Worm (Caenorhabditis elegans) whole organism, L3 larva: ENCODE results near the gene T12A2.3.

Source experiments
- aly-2 ChIP-seq: fragments of 150-350 bp; optimal IDR thresholded peaks from 2 replicates; lab custom pipeline; 2014; ENCODE audit warnings: missing biosample characterization, missing genetic modification characterization
- egl-27 ChIP-seq: sonication (generic microtip); optimal IDR thresholded peaks from 4 replicates; lab custom pipeline; 2017; ENCODE audit warnings: missing biosample characterization, missing genetic modification reagents, missing genetic modification characterization
- fkh-10 ChIP-seq: sonication (generic microtip); optimal IDR thresholded peaks from 2 replicates; lab custom pipeline; 2017; ENCODE audit warnings: missing biosample characterization, missing genetic modification reagents, missing genetic modification characterization
- fos-1 ChIP-seq: fragments of 150-350 bp; optimal IDR thresholded peaks from 2 replicates; lab custom pipeline; 2014; ENCODE audit warnings: missing biosample characterization, missing genetic modification characterization
- nhr-12 ChIP-seq: fragments of 150-350 bp; optimal IDR thresholded peaks from 2 replicates; lab custom pipeline; 2014; ENCODE audit warnings: missing biosample characterization, missing genetic modification characterization
- nhr-76 ChIP-seq: fragments of 150-350 bp; sonication (generic microtip); optimal IDR thresholded peaks from 5 replicates; lab custom pipeline; 2014; ENCODE audit warnings: missing biosample characterization, missing genetic modification characterization
- pqm-1 ChIP-seq: fragments of 150-350 bp; optimal IDR thresholded peaks from 2 replicates; lab custom pipeline; 2017; ENCODE audit warnings: missing biosample characterization, missing genetic modification characterization, inconsistent platforms
- unc-39 ChIP-seq: sonication (generic microtip); optimal IDR thresholded peaks from 4 replicates; lab custom pipeline; 2017; ENCODE audit warnings: missing biosample characterization, missing genetic modification characterization
- zag-1 ChIP-seq: fragments of 150-350 bp; optimal IDR thresholded peaks from 2 replicates; lab custom pipeline; 2014; ENCODE audit warnings: missing biosample characterization, missing genetic modification characterization
- ztf-4 ChIP-seq: fragments of 150-350 bp; optimal IDR thresholded peaks from 2 replicates; lab custom pipeline; 2014; ENCODE audit warnings: missing biosample characterization, missing genetic modification characterization

DNA sequence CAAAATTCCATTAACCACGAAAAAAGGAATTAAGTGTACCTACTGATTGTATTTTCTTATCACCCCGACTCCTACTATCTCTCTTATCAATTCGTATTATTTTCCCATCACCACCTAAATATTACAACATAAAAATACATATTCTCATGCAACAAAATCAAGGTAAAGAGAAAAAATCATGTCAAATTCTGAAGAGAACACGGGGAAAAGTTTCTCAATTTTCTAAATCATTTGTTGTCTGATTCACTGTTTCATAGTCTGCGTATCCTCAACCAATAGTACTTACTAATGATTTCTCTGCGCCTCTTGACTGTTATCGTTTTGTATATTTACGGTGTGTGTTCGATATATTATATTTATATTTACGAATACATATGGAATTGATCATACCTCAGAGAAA lies 8.7 kb upstream of the T12A2.3 start:
- no peak for TF ChIP-seq egl-27 (tag; lab: Kevin White, UChicago)
- TF ChIP-seq unc-39 (tag; lab: Kevin White, UChicago), result no peak
- TF ChIP-seq ztf-4 (tag; lab: Kevin White, UChicago), result no peak
- no peak for TF ChIP-seq nhr-76 (tag; lab: Kevin White, UChicago)
- TF ChIP-seq zag-1 (tag; lab: Kevin White, UChicago), result no peak
- no peak for TF ChIP-seq fkh-10 (GFP tag; lab: Kevin White, UChicago)
- TF ChIP-seq nhr-12 (tag; lab: Kevin White, UChicago), result no peak
- TF ChIP-seq fos-1 (tag; lab: Kevin White, UChicago), result no peak
- no peak for TF ChIP-seq aly-2
- peak; percentile 94 for TF ChIP-seq pqm-1 (tag; lab: Kevin White, UChicago)
